Fruit fly (Drosophila melanogaster): ENCODE results near the gene CG7294.

DNA sequence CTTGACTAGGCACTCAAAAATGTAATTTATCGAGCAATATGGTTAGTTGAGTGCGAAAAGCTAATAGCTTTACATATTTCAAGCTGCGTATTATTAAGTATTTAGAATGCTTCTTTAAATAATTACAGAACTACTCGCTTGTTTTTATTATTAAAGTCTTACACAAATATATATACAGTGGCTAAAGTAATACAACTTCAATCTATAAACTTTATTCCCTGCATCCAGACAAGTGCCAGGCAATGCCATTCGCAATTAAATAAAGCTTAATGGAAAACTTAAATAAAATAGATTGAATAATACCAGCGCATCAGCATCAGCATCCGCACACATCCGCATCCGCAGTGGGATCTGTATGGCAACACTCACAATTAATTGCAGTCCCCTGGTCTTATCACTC, 17.2 kb upstream of the CG7294 start:
- TF ChIP-seq CG14711 (tag; optimal IDR thresholded peaks at IDR 0.05) (no peak), CG33017 (tag; optimal IDR thresholded peaks at IDR 0.05) (no peak), toe (GFP tag; optimal IDR thresholded peaks at IDR 0.05) (no peak), pad (GFP tag; optimal IDR thresholded peaks at IDR 0.05) (no peak), CG1620 (GFP tag; optimal IDR thresholded peaks at IDR 0.05) (no peak), cic (GFP tag; optimal IDR thresholded peaks at IDR 0.05) (no peak), CG12768 (GFP tag; optimal IDR thresholded peaks at IDR 0.05) (no peak), CG11617 (GFP tag; optimal IDR thresholded peaks at IDR 0.05) (no peak), kay (GFP tag; ENCODE audit: borderline replicate concordance) (no peak), CG7045 (GFP tag; optimal IDR thresholded peaks at IDR 0.05) (no peak)
